Fruit fly (Drosophila melanogaster) whole organism, embryonic: Measurements from ENCODE around the gene CG31551.
A peak's percentile ranks its signal among the peaks of the same experiment; 100 is the strongest.

Source experiments
- Adf1 ChIP-seq: fragments of 200-800 bp; sonication (Bioruptor generic); IDR thresholded peaks from 2 replicates; pipeline ENCODE4 v1.3.6; 2022; ENCODE audit warnings: missing biosample characterization, missing genetic modification characterization
- Asciz ChIP-seq: fragments of 200-800 bp; sonication (Bioruptor generic); optimal IDR thresholded peaks from 2 replicates; lab custom pipeline; 2017; ENCODE audit warnings: missing biosample characterization, mild to moderate bottlenecking, missing genetic modification characterization, missing genetic modification reagents
- Atf-2 ChIP-seq: fragments of 200-800 bp; sonication (Bioruptor generic); optimal IDR thresholded peaks from 2 replicates; lab custom pipeline; 2016; ENCODE audit warnings: missing biosample characterization, missing genetic modification characterization
- B-H1 ChIP-seq: fragments of 200-800 bp; sonication (Bioruptor generic); IDR thresholded peaks from 3 replicates; pipeline ENCODE4 v1.3.6; 2022; ENCODE audit warnings: missing biosample characterization, missing genetic modification characterization
- BtbVII ChIP-seq: fragments of 200-800 bp; sonication (Bioruptor generic); optimal IDR thresholded peaks from 3 replicates; lab custom pipeline; 2017; ENCODE audit warnings: missing biosample characterization, mild to moderate bottlenecking, missing genetic modification characterization
- CG10274 ChIP-seq: fragments of 200-800 bp; sonication (Bioruptor generic); optimal IDR thresholded peaks from 3 replicates; lab custom pipeline; 2017; ENCODE audit warnings: missing biosample characterization, mild to moderate bottlenecking, missing genetic modification characterization
- CG10321 ChIP-seq: fragments of 200-800 bp; sonication (Bioruptor generic); IDR thresholded peaks from 2 replicates; pipeline ENCODE4 v1.3.6; 2022; ENCODE audit warnings: missing biosample characterization, missing genetic modification characterization
- CG11560 ChIP-seq: fragments of 200-800 bp; sonication (Bioruptor generic); IDR thresholded peaks from 3 replicates; pipeline ENCODE4 v1.3.6; 2022; ENCODE audit warnings: missing biosample characterization, missing genetic modification characterization
- CG12236 ChIP-seq: fragments of 200-800 bp; sonication (Bioruptor generic); optimal IDR thresholded peaks from 2 replicates; lab custom pipeline; 2016; ENCODE audit warnings: missing biosample characterization, missing genetic modification characterization
- CG13123 ChIP-seq: fragments of 200-800 bp; sonication (Bioruptor generic); optimal IDR thresholded peaks from 2 replicates; lab custom pipeline; 2016; ENCODE audit warnings: missing biosample characterization, missing genetic modification characterization
- CG13296 ChIP-seq: fragments of 200-800 bp; sonication (Bioruptor generic); optimal IDR thresholded peaks from 3 replicates; lab custom pipeline; 2018; ENCODE audit warnings: missing biosample characterization, mild to moderate bottlenecking, missing genetic modification characterization
- CG13624 ChIP-seq: fragments of 200-800 bp; sonication (Bioruptor generic); optimal IDR thresholded peaks from 2 replicates; lab custom pipeline; 2016; ENCODE audit warnings: missing biosample characterization, missing genetic modification characterization
- CG13894 ChIP-seq: fragments of 200-800 bp; sonication (Bioruptor generic); optimal IDR thresholded peaks from 3 replicates; lab custom pipeline; 2018; ENCODE audit warnings: missing biosample characterization, mild to moderate bottlenecking, missing genetic modification characterization, moderate library complexity
- CG16779 ChIP-seq: fragments of 200-800 bp; sonication (Bioruptor generic); IDR thresholded peaks from 2 replicates; pipeline ENCODE4 v1.3.6; 2022; ENCODE audit warnings: missing biosample characterization, missing genetic modification characterization
- CG18476 ChIP-seq: fragments of 200-800 bp; sonication (Bioruptor generic); optimal IDR thresholded peaks from 2 replicates; lab custom pipeline; 2016; ENCODE audit warnings: missing biosample characterization, mild to moderate bottlenecking, missing genetic modification characterization
- CG2202 ChIP-seq: fragments of 200-800 bp; sonication (Bioruptor generic); optimal IDR thresholded peaks from 2 replicates; lab custom pipeline; 2018; ENCODE audit warnings: missing biosample characterization, mild to moderate bottlenecking, missing genetic modification characterization
- CG31224 ChIP-seq: fragments of 200-800 bp; sonication (Bioruptor generic); IDR thresholded peaks from 2 replicates; pipeline ENCODE4 v1.3.6; 2022; ENCODE audit warnings: missing biosample characterization, missing genetic modification characterization
- CG31441 ChIP-seq: fragments of 200-800 bp; sonication (Bioruptor generic); IDR thresholded peaks from 2 replicates; pipeline ENCODE4 v1.3.6; 2022; ENCODE audit warnings: missing biosample characterization, missing genetic modification characterization
- CG3407 ChIP-seq: fragments of 200-800 bp; sonication (Bioruptor generic); optimal IDR thresholded peaks from 2 replicates; lab custom pipeline; 2018; ENCODE audit warnings: missing biosample characterization, mild to moderate bottlenecking, missing genetic modification characterization
- CG3838 ChIP-seq: fragments of 200-800 bp; sonication (Bioruptor generic); optimal IDR thresholded peaks from 3 replicates; lab custom pipeline; 2016; ENCODE audit warnings: missing biosample characterization, missing genetic modification characterization
- CG4707 ChIP-seq: fragments of 200-800 bp; sonication (Bioruptor generic); optimal IDR thresholded peaks from 2 replicates; lab custom pipeline; 2018; ENCODE audit warnings: missing biosample characterization, mild to moderate bottlenecking, missing genetic modification characterization, moderate library complexity
- CG5180 ChIP-seq: fragments of 200-800 bp; sonication (Bioruptor generic); optimal IDR thresholded peaks from 3 replicates; lab custom pipeline; 2017; ENCODE audit warnings: missing biosample characterization, missing genetic modification characterization, mild to moderate bottlenecking, moderate library complexity, missing genetic modification reagents
- CG6765 ChIP-seq: fragments of 200-800 bp; sonication (Bioruptor generic); optimal IDR thresholded peaks from 3 replicates; lab custom pipeline; 2017; ENCODE audit warnings: missing biosample characterization, mild to moderate bottlenecking, missing genetic modification characterization
- CG8765 ChIP-seq: fragments of 200-800 bp; sonication (Bioruptor generic); IDR thresholded peaks from 2 replicates; pipeline ENCODE4 v1.3.6; 2022; ENCODE audit warnings: missing biosample characterization, missing genetic modification characterization
- CG9797 ChIP-seq: fragments of 200-800 bp; sonication (Bioruptor generic); optimal IDR thresholded peaks from 3 replicates; lab custom pipeline; 2018; ENCODE audit warnings: missing biosample characterization, mild to moderate bottlenecking, missing genetic modification characterization
- CG9932 ChIP-seq: fragments of 200-800 bp; sonication (Bioruptor generic); IDR thresholded peaks from 2 replicates; pipeline ENCODE4 v1.3.6; 2022; ENCODE audit warnings: missing biosample characterization, missing genetic modification characterization
- CTCF ChIP-seq: fragments of 200-800 bp; sonication (Bioruptor generic); optimal IDR thresholded peaks from 2 replicates; lab custom pipeline; 2017; ENCODE audit warnings: missing biosample characterization, mild to moderate bottlenecking, missing genetic modification characterization, moderate library complexity
- Dbx ChIP-seq: fragments of 200-800 bp; sonication (Bioruptor generic); IDR thresholded peaks from 3 replicates; pipeline ENCODE4 v1.3.6; 2022; ENCODE audit warnings: missing biosample characterization, missing genetic modification characterization
- ERR ChIP-seq: fragments of 200-800 bp; sonication (Bioruptor generic); optimal IDR thresholded peaks from 2 replicates; lab custom pipeline; 2016; ENCODE audit warnings: missing biosample characterization, missing genetic modification characterization
- HLH54F ChIP-seq: fragments of 200-800 bp; sonication (Bioruptor generic); optimal IDR thresholded peaks from 3 replicates; lab custom pipeline; 2016; ENCODE audit warnings: missing biosample characterization, missing genetic modification characterization
- HLHmδ ChIP-seq: fragments of 200-800 bp; sonication (Bioruptor generic); optimal IDR thresholded peaks from 2 replicates; lab custom pipeline; 2018; ENCODE audit warnings: missing biosample characterization, mild to moderate bottlenecking, missing genetic modification characterization, moderate library complexity
- MTF-1 ChIP-seq: fragments of 200-800 bp; sonication (Bioruptor generic); optimal IDR thresholded peaks from 2 replicates; lab custom pipeline; 2018; ENCODE audit warnings: missing biosample characterization, mild to moderate bottlenecking, missing genetic modification characterization, borderline replicate concordance
- Mad ChIP-seq: fragments of 200-800 bp; sonication (Bioruptor generic); optimal IDR thresholded peaks from 2 replicates; lab custom pipeline; 2016; ENCODE audit warnings: missing biosample characterization, missing genetic modification characterization
- Meics ChIP-seq: fragments of 200-800 bp; sonication (Bioruptor generic); optimal IDR thresholded peaks from 2 replicates; lab custom pipeline; 2017; ENCODE audit warnings: missing biosample characterization, mild to moderate bottlenecking, missing genetic modification characterization
- Mrtf ChIP-seq: fragments of 200-800 bp; sonication (Bioruptor generic); IDR thresholded peaks from 3 replicates; pipeline ENCODE4 v1.3.6; 2022; ENCODE audit warnings: missing biosample characterization, missing genetic modification characterization
- NFAT ChIP-seq: fragments of 200-800 bp; sonication (Bioruptor generic); IDR thresholded peaks from 2 replicates; pipeline ENCODE4 v1.3.6; 2022; ENCODE audit warnings: missing biosample characterization, missing genetic modification characterization
- Sin3A ChIP-seq: fragments of >200 bp; optimal IDR thresholded peaks from 2 replicates; lab custom pipeline; 2018
- Sry-δ ChIP-seq: fragments of 200-800 bp; sonication (Bioruptor generic); optimal IDR thresholded peaks from 2 replicates; lab custom pipeline; 2016; ENCODE audit warnings: missing biosample characterization, missing genetic modification characterization
- dimm ChIP-seq: fragments of 200-800 bp; sonication (Bioruptor generic); IDR thresholded peaks from 2 replicates; pipeline ENCODE4 v1.3.6; 2022; ENCODE audit warnings: missing biosample characterization, missing genetic modification characterization
- dmrt99B ChIP-seq: fragments of 200-800 bp; sonication (Bioruptor generic); optimal IDR thresholded peaks from 2 replicates; lab custom pipeline; 2018; ENCODE audit warnings: missing biosample characterization, mild to moderate bottlenecking, missing genetic modification characterization, moderate library complexity
- fd64A ChIP-seq: fragments of 200-800 bp; sonication (Bioruptor generic); optimal IDR thresholded peaks from 3 replicates; lab custom pipeline; 2018; ENCODE audit warnings: missing biosample characterization, mild to moderate bottlenecking, missing genetic modification characterization
- fd96Cb ChIP-seq: fragments of 200-800 bp; sonication (Bioruptor generic); optimal IDR thresholded peaks from 2 replicates; lab custom pipeline; 2018; ENCODE audit warnings: missing biosample characterization, mild to moderate bottlenecking, missing genetic modification characterization, moderate library complexity
- gt ChIP-seq: fragments of 200-800 bp; sonication (Bioruptor generic); IDR thresholded peaks from 2 replicates; pipeline ENCODE4 v1.3.6; 2022; ENCODE audit warnings: missing biosample characterization, missing genetic modification characterization
- her ChIP-seq: fragments of 200-800 bp; sonication (Bioruptor generic); optimal IDR thresholded peaks from 2 replicates; lab custom pipeline; 2016; ENCODE audit warnings: missing biosample characterization, missing genetic modification characterization
- jumu ChIP-seq: fragments of 200-800 bp; sonication (Bioruptor generic); optimal IDR thresholded peaks from 3 replicates; lab custom pipeline; 2016; ENCODE audit warnings: missing biosample characterization, missing genetic modification characterization
- nmo ChIP-seq: fragments of 200-800 bp; sonication (Bioruptor generic); optimal IDR thresholded peaks from 2 replicates; lab custom pipeline; 2018; ENCODE audit warnings: missing biosample characterization, mild to moderate bottlenecking, missing genetic modification characterization, moderate library complexity
- pb ChIP-seq: fragments of 200-800 bp; sonication (Bioruptor generic); optimal IDR thresholded peaks from 3 replicates; lab custom pipeline; 2016; ENCODE audit warnings: missing biosample characterization, missing genetic modification characterization
- pum ChIP-seq: fragments of 200-800 bp; sonication (Bioruptor generic); optimal IDR thresholded peaks from 2 replicates; lab custom pipeline; 2016; ENCODE audit warnings: missing biosample characterization, missing genetic modification characterization
- scrt ChIP-seq: fragments of 200-800 bp; sonication (Bioruptor generic); optimal IDR thresholded peaks from 2 replicates; lab custom pipeline; 2018; ENCODE audit warnings: missing biosample characterization, mild to moderate bottlenecking, missing genetic modification characterization, moderate library complexity
- sd ChIP-seq: fragments of 200-800 bp; sonication (Bioruptor generic); optimal IDR thresholded peaks from 3 replicates; lab custom pipeline; 2018; ENCODE audit warnings: missing biosample characterization, mild to moderate bottlenecking, missing genetic modification characterization, moderate library complexity
- toy ChIP-seq: fragments of 200-800 bp; sonication (Bioruptor generic); IDR thresholded peaks from 2 replicates; pipeline ENCODE4 v1.3.6; 2022; ENCODE audit warnings: missing biosample characterization, missing genetic modification characterization
- trh ChIP-seq: fragments of 200-800 bp; sonication (Bioruptor generic); optimal IDR thresholded peaks from 2 replicates; lab custom pipeline; 2016; ENCODE audit warnings: missing biosample characterization, missing genetic modification characterization

Gene CG31551

dm6 chr3R:5654692-5655181 lies 27.1 kb downstream of the CG31551 start, which contains the start of the genes elm and MED27 (continued):
- peak; percentile 92 for TF ChIP-seq Atf-2 (GFP tag; lab: Kevin White, UChicago)
- TF ChIP-seq Adf1 (GFP tag; lab: Robert Waterston, UW) = peak; percentile 74
- TF ChIP-seq B-H1 (GFP tag; lab: Robert Waterston, UW) = peak; percentile 91
- peak; percentile 92 for TF ChIP-seq CG18476
- peak; percentile 87 for TF ChIP-seq Meics (GFP tag; lab: Kevin White, UChicago)
- TF ChIP-seq BtbVII (GFP tag; lab: Kevin White, UChicago) = peak; percentile 81
- peak; percentile 99 for TF ChIP-seq Sry-δ (GFP tag; lab: Kevin White, UChicago)
- peak; percentile 48 for TF ChIP-seq CG4707 (GFP tag; lab: Kevin White, UChicago)
- peak; percentile 94 for TF ChIP-seq HLH54F
- peak; percentile 92 for TF ChIP-seq CG13894 (tag; lab: Kevin White, UChicago)
- peak; percentile 75 for TF ChIP-seq pb (GFP tag; lab: Kevin White, UChicago)
- TF ChIP-seq CG13624 = peak; percentile 94
- peak; percentile 94 for TF ChIP-seq NFAT (GFP tag; lab: Robert Waterston, UW)
- peak; percentile 94 for TF ChIP-seq Mad
- peak; percentile 72 for TF ChIP-seq scrt
- peak; percentile 92 for TF ChIP-seq trh
- TF ChIP-seq HLHmδ (GFP tag; lab: Kevin White, UChicago) = peak; percentile 94
- no peak for TF ChIP-seq CTCF
- TF ChIP-seq CG8765 (GFP tag; lab: Robert Waterston, UW) = peak; percentile 92
- peak; percentile 86 for TF ChIP-seq CG2202
- TF ChIP-seq her (GFP tag; lab: Kevin White, UChicago) = peak; percentile 73
- TF ChIP-seq Sin3A (lab: Kevin White, UChicago) = peak; percentile 95
- no peak for TF ChIP-seq CG5180 (GFP tag; lab: Kevin White, UChicago)
- TF ChIP-seq sd = peak; percentile 91
- TF ChIP-seq fd96Cb (tag; lab: Kevin White, UChicago) = peak; percentile 88
- peak; percentile 87 for TF ChIP-seq CG31224 (GFP tag; lab: Robert Waterston, UW)
- peak; percentile 81 for TF ChIP-seq CG13296 (GFP tag; lab: Kevin White, UChicago)
- TF ChIP-seq Asciz (GFP tag; lab: Kevin White, UChicago) = peak; percentile 67
- peak; percentile 83 for TF ChIP-seq CG11560 (tag; lab: Robert Waterston, UW)
- TF ChIP-seq CG12236 (GFP tag; lab: Kevin White, UChicago) = peak; percentile 60
- TF ChIP-seq CG3407 = peak; percentile 78
- TF ChIP-seq ERR (GFP tag; lab: Kevin White, UChicago) = peak; percentile 76
- peak; percentile 87 for TF ChIP-seq CG3838 (GFP tag; lab: Kevin White, UChicago)
- TF ChIP-seq CG31441 (GFP tag; lab: Robert Waterston, UW) = peak; percentile 90
- peak; percentile 68 for TF ChIP-seq CG10274 (GFP tag; lab: Kevin White, UChicago)
- peak; percentile 89 for TF ChIP-seq CG13123 (GFP tag; lab: Kevin White, UChicago)
- TF ChIP-seq CG6765 = peak; percentile 64
- TF ChIP-seq Dbx (GFP tag; lab: Robert Waterston, UW) = peak; percentile 96
- peak; percentile 97 for TF ChIP-seq nmo
- TF ChIP-seq fd64A (GFP tag; lab: Kevin White, UChicago) = no peak
- peak; percentile 87 for TF ChIP-seq Mrtf
- TF ChIP-seq dmrt99B = no peak
- peak; percentile 72; the same call in 1 of the 2 replicates for TF ChIP-seq toy (GFP tag; lab: Robert Waterston, UW)
- peak; percentile 68 for TF ChIP-seq MTF-1
- peak; percentile 82 for TF ChIP-seq dimm (GFP tag; lab: Robert Waterston, UW)
- peak; percentile 98 for TF ChIP-seq CG9932 (GFP tag; lab: Robert Waterston, UW)
- peak; percentile 95 for TF ChIP-seq CG9797 (GFP tag; lab: Kevin White, UChicago)
- peak; percentile 25; the same call in 1 of the 2 replicates for TF ChIP-seq CG16779 (GFP tag; lab: Robert Waterston, UW)
- TF ChIP-seq jumu (GFP tag; lab: Kevin White, UChicago) = peak; percentile 94
- peak; percentile 48; the same call in 1 of the 2 replicates for TF ChIP-seq CG10321 (GFP tag; lab: Robert Waterston, UW)
- TF ChIP-seq gt = peak; percentile 85
- peak; percentile 94 for TF ChIP-seq pum (GFP tag; lab: Kevin White, UChicago)
